Worm (Caenorhabditis elegans) whole organism, L1 larva: Measurements from ENCODE around the gene vrk-1.

Experiments
- C16A3.4 ChIP-seq: fragments of 150-350 bp; optimal IDR thresholded peaks from 2 replicates; lab custom pipeline; 2014; ENCODE audit warnings: missing biosample characterization, missing genetic modification characterization
- C34B4.2 ChIP-seq: sonication (generic microtip); optimal IDR thresholded peaks from 2 replicates; lab custom pipeline; 2017; ENCODE audit warnings: mild to moderate bottlenecking, missing genetic modification characterization, missing compliant biosample characterization
- F16B12.6 ChIP-seq: fragments of 150-350 bp; optimal IDR thresholded peaks from 2 replicates; lab custom pipeline; 2014; ENCODE audit warnings: missing biosample characterization, missing genetic modification characterization
- aly-2 ChIP-seq: fragments of 150-350 bp; optimal IDR thresholded peaks from 2 replicates; lab custom pipeline; 2014; ENCODE audit warnings: missing biosample characterization, missing genetic modification characterization
- blmp-1 ChIP-seq: fragments of 150-350 bp; optimal IDR thresholded peaks from 2 replicates; lab custom pipeline; 2014; ENCODE audit warnings: missing biosample characterization, missing genetic modification characterization
- ceh-82 ChIP-seq, 3 experiments: fragments of 150-350 bp in 1 of 3; sonication (generic microtip) in 2 of 3; optimal IDR thresholded peaks; 2 replicates each; lab custom pipeline; 2014 to 2017; ENCODE audit warnings: missing biosample characterization in 3 of 3, missing genetic modification characterization in 3 of 3
- ceh-90 ChIP-seq: sonication (generic microtip); optimal IDR thresholded peaks from 2 replicates; lab custom pipeline; 2016; ENCODE audit warnings: missing genetic modification characterization, missing compliant biosample characterization
- dpl-1 ChIP-seq, 3 experiments: fragments of 150-350 bp in 2 of 3; sonication (generic microtip) in 1 of 3; optimal IDR thresholded peaks; 2 replicates each; lab custom pipeline; 2014 to 2017; ENCODE audit warnings: missing biosample characterization in 3 of 3, missing genetic modification characterization in 3 of 3, missing genetic modification reagents in 3 of 3
- dsc-1 ChIP-seq: sonication (generic microtip); optimal IDR thresholded peaks from 2 replicates; lab custom pipeline; 2016; ENCODE audit warnings: mild to moderate bottlenecking, missing genetic modification characterization, missing compliant biosample characterization
- efl-1 ChIP-seq, 4 experiments: fragments of 150-350 bp; optimal IDR thresholded peaks in 3 of 4; peaks in 1 of 4; 1 replicate in 1 of 4; 2 replicates in 3 of 4; lab custom pipeline; 2014; ENCODE audit warnings: missing biosample characterization in 2 of 4, missing genetic modification characterization in 2 of 4, missing genetic modification reagents in 2 of 4
- efl-3 ChIP-seq: fragments of 200-800 bp; sonication (Bioruptor generic); optimal IDR thresholded peaks from 2 replicates; lab custom pipeline; 2018; ENCODE audit warnings: mild to moderate bottlenecking, missing genetic modification characterization, missing compliant biosample characterization
- elt-2 ChIP-seq: sonication (generic microtip); optimal IDR thresholded peaks from 2 replicates; lab custom pipeline; 2016; ENCODE audit warnings: missing genetic modification characterization, mild to moderate bottlenecking, inconsistent platforms, missing compliant biosample characterization, missing genetic modification reagents
- fkh-10 ChIP-seq: sonication (generic microtip); optimal IDR thresholded peaks from 2 replicates; lab custom pipeline; 2017; ENCODE audit warnings: missing biosample characterization, missing genetic modification reagents, missing genetic modification characterization
- fkh-4 ChIP-seq: sonication (generic microtip); optimal IDR thresholded peaks from 2 replicates; lab custom pipeline; 2016; ENCODE audit warnings: missing compliant biosample characterization, missing genetic modification characterization, borderline replicate concordance
- fkh-8 ChIP-seq: sonication (generic microtip); optimal IDR thresholded peaks from 2 replicates; lab custom pipeline; 2016; ENCODE audit warnings: mild to moderate bottlenecking, missing genetic modification characterization, missing compliant biosample characterization
- grh-1 ChIP-seq: fragments of 200-800 bp; sonication (Bioruptor generic); IDR thresholded peaks from 2 replicates; pipeline ENCODE4 v1.3.6; 2022; ENCODE audit warnings: missing genetic modification reagents, missing genetic modification characterization, missing compliant biosample characterization
- hlh-4 ChIP-seq: sonication (generic microtip); optimal IDR thresholded peaks from 2 replicates; lab custom pipeline; 2016; ENCODE audit warnings: mild to moderate bottlenecking, missing genetic modification characterization, missing compliant biosample characterization
- hpl-2 ChIP-seq: fragments of 150-350 bp; optimal IDR thresholded peaks from 2 replicates; lab custom pipeline; 2014; ENCODE audit warnings: missing biosample characterization, missing genetic modification reagents, missing genetic modification characterization
- jun-1 ChIP-seq: fragments of 150-350 bp; optimal IDR thresholded peaks from 2 replicates; lab custom pipeline; 2014; ENCODE audit warnings: missing biosample characterization, missing genetic modification reagents, missing genetic modification characterization
- lin-13 ChIP-seq: fragments of 150-350 bp; optimal IDR thresholded peaks from 2 replicates; lab custom pipeline; 2014; ENCODE audit warnings: missing biosample characterization, missing genetic modification reagents, missing genetic modification characterization
- lin-14 ChIP-seq: fragments of 200-800 bp; sonication (Bioruptor generic); optimal IDR thresholded peaks from 2 replicates; lab custom pipeline; 2018; ENCODE audit warnings: mild to moderate bottlenecking, missing genetic modification characterization, moderate library complexity, missing compliant biosample characterization
- lin-15B ChIP-seq: fragments of 150-350 bp; sonication (generic microtip); optimal IDR thresholded peaks from 3 replicates; lab custom pipeline; 2014; ENCODE audit warnings: missing biosample characterization, missing genetic modification characterization
- lin-35 ChIP-seq, 2 experiments: fragments of 150-350 bp; optimal IDR thresholded peaks; 2 replicates each; lab custom pipeline; 2014; ENCODE audit warnings: missing biosample characterization in 2 of 2, missing genetic modification characterization in 2 of 2, missing genetic modification reagents in 2 of 2
- lin-39 ChIP-seq: fragments of 150-350 bp; optimal IDR thresholded peaks from 2 replicates; lab custom pipeline; 2014; ENCODE audit warnings: missing biosample characterization, missing genetic modification reagents, missing genetic modification characterization
- lsy-2 ChIP-seq, 2 experiments: fragments of 150-350 bp; optimal IDR thresholded peaks; 2 replicates each; lab custom pipeline; 2014; ENCODE audit warnings: missing biosample characterization in 2 of 2, missing genetic modification characterization in 2 of 2
- mdl-1 ChIP-seq, 2 experiments: fragments of 150-350 bp; optimal IDR thresholded peaks; 2 replicates each; lab custom pipeline; 2014 to 2017; ENCODE audit warnings: missing biosample characterization in 2 of 2, missing genetic modification characterization in 2 of 2, inconsistent platforms in 1 of 2
- mef-2 ChIP-seq: fragments of 150-350 bp; optimal IDR thresholded peaks from 2 replicates; lab custom pipeline; 2014; ENCODE audit warnings: missing biosample characterization, missing genetic modification characterization
- mep-1 ChIP-seq: fragments of 150-350 bp; optimal IDR thresholded peaks from 2 replicates; lab custom pipeline; 2014; ENCODE audit warnings: missing biosample characterization, missing genetic modification characterization
- nhr-20 ChIP-seq: sonication (generic microtip); optimal IDR thresholded peaks from 2 replicates; lab custom pipeline; 2016; ENCODE audit warnings: mild to moderate bottlenecking, missing genetic modification characterization, missing compliant biosample characterization
- nhr-28 ChIP-seq: fragments of 150-350 bp; optimal IDR thresholded peaks from 2 replicates; lab custom pipeline; 2014; ENCODE audit warnings: missing biosample characterization, missing genetic modification characterization
- nhr-71 ChIP-seq: sonication (generic microtip); optimal IDR thresholded peaks from 2 replicates; lab custom pipeline; 2016; ENCODE audit warnings: mild to moderate bottlenecking, missing genetic modification characterization, moderate library complexity, missing compliant biosample characterization
- nhr-76 ChIP-seq: sonication (generic microtip); optimal IDR thresholded peaks from 2 replicates; lab custom pipeline; 2017; ENCODE audit warnings: missing biosample characterization, missing genetic modification characterization
- nhr-77 ChIP-seq: fragments of 150-350 bp; optimal IDR thresholded peaks from 2 replicates; lab custom pipeline; 2014; ENCODE audit warnings: missing biosample characterization, missing genetic modification characterization
- nhr-85 ChIP-seq: sonication (generic microtip); peaks from one replicate; lab custom pipeline; 2016; ENCODE audit warnings: missing genetic modification characterization, inconsistent platforms, missing compliant biosample characterization
- nhr-90 ChIP-seq: sonication (generic microtip); optimal IDR thresholded peaks from 2 replicates; lab custom pipeline; 2016; ENCODE audit warnings: mild to moderate bottlenecking, missing genetic modification characterization, missing compliant biosample characterization; ENCODE audit not compliant: poor library complexity
- pag-3 ChIP-seq: sonication (generic microtip); optimal IDR thresholded peaks from 2 replicates; lab custom pipeline; 2017; ENCODE audit warnings: missing genetic modification characterization, mild to moderate bottlenecking, missing compliant biosample characterization, antibody characterized with exemption, borderline replicate concordance; ENCODE audit not compliant: insufficient read depth
- pqm-1 ChIP-seq: sonication (generic microtip); optimal IDR thresholded peaks from 3 replicates; lab custom pipeline; 2017; ENCODE audit warnings: missing biosample characterization, missing genetic modification characterization
- skn-1 ChIP-seq: fragments of 150-350 bp; optimal IDR thresholded peaks from 2 replicates; lab custom pipeline; 2014; ENCODE audit warnings: missing biosample characterization, missing genetic modification characterization
- snu-23 ChIP-seq: sonication (generic microtip); optimal IDR thresholded peaks from 2 replicates; lab custom pipeline; 2016; ENCODE audit warnings: missing genetic modification characterization, missing compliant biosample characterization
- sptf-1 ChIP-seq: fragments of 150-350 bp; optimal IDR thresholded peaks from 2 replicates; lab custom pipeline; 2014; ENCODE audit warnings: missing biosample characterization, missing genetic modification characterization
- tlp-1 ChIP-seq: fragments of 150-350 bp; optimal IDR thresholded peaks from 2 replicates; lab custom pipeline; 2014; ENCODE audit warnings: missing biosample characterization, missing genetic modification characterization
- unc-130 ChIP-seq: fragments of 150-350 bp; optimal IDR thresholded peaks from 2 replicates; lab custom pipeline; 2017; ENCODE audit warnings: missing biosample characterization, missing genetic modification characterization, inconsistent platforms
- unc-62 ChIP-seq: fragments of 150-350 bp; optimal IDR thresholded peaks from 2 replicates; lab custom pipeline; 2014; ENCODE audit warnings: missing biosample characterization, missing genetic modification reagents, missing genetic modification characterization
- unc-86 ChIP-seq: sonication (generic microtip); optimal IDR thresholded peaks from 2 replicates; lab custom pipeline; 2016; ENCODE audit warnings: missing genetic modification characterization, missing compliant biosample characterization
- vab-15 ChIP-seq: sonication (generic microtip); optimal IDR thresholded peaks from 2 replicates; lab custom pipeline; 2017; ENCODE audit warnings: missing genotype, mild to moderate bottlenecking, missing genetic modification characterization, missing compliant biosample characterization

vrk-1 gene

DNA sequence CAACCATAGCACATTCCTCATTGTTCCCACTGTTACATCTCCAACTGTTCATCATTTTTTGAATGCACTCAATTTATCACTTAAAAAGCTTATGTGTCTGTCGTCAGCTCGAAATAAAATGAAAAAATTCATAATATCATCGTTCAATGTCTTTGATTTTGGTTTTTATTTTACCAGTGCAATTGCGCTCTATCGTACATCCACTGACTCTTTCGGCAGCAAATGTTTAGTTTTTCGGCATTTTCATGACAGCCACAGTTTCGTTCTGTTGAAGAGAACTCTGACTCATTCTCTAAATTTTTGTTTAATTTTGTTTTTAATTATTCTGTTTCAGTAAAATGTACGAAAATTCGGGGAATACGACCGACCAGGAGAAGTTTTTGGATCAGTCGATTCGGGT is 14.3 kb upstream of the vrk-1 start, which contains the start of gene vps-35:
TSS of gene vps-35 (plus strand) at position 335 of the 400 bp plus-strand sequence.
- peak; percentile 70 for TF ChIP-seq nhr-85 (tag; lab: Kevin White, UChicago)
- peak; percentile 32 for TF ChIP-seq skn-1
- TF ChIP-seq efl-3 (GFP tag; lab: Kevin White, UChicago) = no peak
- no peak for TF ChIP-seq unc-62 (GFP tag; lab: Kevin White, UChicago)
- TF ChIP-seq fkh-4 (tag; lab: Kevin White, UChicago) = no peak
- no peak for TF ChIP-seq grh-1 (GFP tag; lab: Robert Waterston, UW)
- TF ChIP-seq lin-35 (GFP tag; optimal IDR thresholded peaks at IDR 0.05; lab: Kevin White, UChicago) = peak; percentile 31 to 70
- peak; percentile 26 for TF ChIP-seq snu-23 (GFP tag; lab: Kevin White, UChicago)
- TF ChIP-seq aly-2 (tag; lab: Kevin White, UChicago) = no peak
- TF ChIP-seq blmp-1 (tag; lab: Kevin White, UChicago) = peak; percentile 64
- peak; percentile 24 for TF ChIP-seq mep-1
- TF ChIP-seq dpl-1 (GFP tag; optimal IDR thresholded peaks at IDR 0.05; lab: Kevin White, UChicago) = peak in 2 of 3 experiments; percentile 49 to 58
- TF ChIP-seq nhr-20 (tag; lab: Kevin White, UChicago) = peak; percentile 32
- peak; percentile 19 to 62 for TF ChIP-seq lsy-2 (tag; optimal IDR thresholded peaks at IDR 0.05; lab: Kevin White, UChicago)
- peak; percentile 4 for TF ChIP-seq lin-15B
- no peak for TF ChIP-seq nhr-28 (tag; lab: Kevin White, UChicago)
- TF ChIP-seq pag-3 = peak; percentile 40
- TF ChIP-seq nhr-71 (tag; lab: Kevin White, UChicago) = peak; percentile 9
- no peak for TF ChIP-seq dsc-1
- peak; percentile 45 to 49 for TF ChIP-seq efl-1 (optimal IDR thresholded peaks at IDR 0.05; lab: Kevin White, UChicago)
- peak; percentile 40 to 91 for TF ChIP-seq efl-1 (GFP tag; optimal IDR thresholded peaks at IDR 0.05 in 1 of 2; lab: Kevin White, UChicago)
- TF ChIP-seq mef-2 = no peak
- peak; percentile 47 for TF ChIP-seq C16A3.4 (tag; lab: Kevin White, UChicago)

DNA sequence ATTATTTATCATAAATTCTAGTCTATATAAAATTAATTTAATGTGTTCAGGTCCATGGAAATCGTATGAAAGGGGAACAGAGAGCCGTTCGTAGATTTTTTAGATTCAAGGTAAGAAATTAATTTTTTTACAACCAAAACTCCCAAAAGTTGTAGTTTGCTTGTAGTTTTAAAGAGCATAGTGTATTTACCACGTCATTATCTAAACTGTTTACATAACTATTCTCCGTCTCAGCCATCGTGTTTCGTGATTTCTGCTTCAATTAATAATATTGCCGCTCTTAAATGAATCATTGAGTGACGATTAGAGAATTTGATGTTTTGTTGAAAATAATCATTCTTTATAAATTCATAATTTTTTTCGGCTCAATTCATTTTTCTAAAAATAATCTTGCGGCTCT is 10.5 kb upstream of the vrk-1 start, which contains the start of gene cgt-3:
TSS of gene cgt-3 (plus strand) at position 51 of the 400 bp plus-strand sequence.
- TF ChIP-seq fkh-10 (GFP tag; lab: Kevin White, UChicago) = no peak
- peak; percentile 4 for TF ChIP-seq nhr-20 (tag; lab: Kevin White, UChicago)
- no peak for TF ChIP-seq nhr-71 (tag; lab: Kevin White, UChicago)
- TF ChIP-seq nhr-76 (tag; lab: Kevin White, UChicago) = no peak
- TF ChIP-seq C34B4.2 (tag; lab: Kevin White, UChicago) = no peak
- TF ChIP-seq, all 84 proteins: peak for 1

DNA sequence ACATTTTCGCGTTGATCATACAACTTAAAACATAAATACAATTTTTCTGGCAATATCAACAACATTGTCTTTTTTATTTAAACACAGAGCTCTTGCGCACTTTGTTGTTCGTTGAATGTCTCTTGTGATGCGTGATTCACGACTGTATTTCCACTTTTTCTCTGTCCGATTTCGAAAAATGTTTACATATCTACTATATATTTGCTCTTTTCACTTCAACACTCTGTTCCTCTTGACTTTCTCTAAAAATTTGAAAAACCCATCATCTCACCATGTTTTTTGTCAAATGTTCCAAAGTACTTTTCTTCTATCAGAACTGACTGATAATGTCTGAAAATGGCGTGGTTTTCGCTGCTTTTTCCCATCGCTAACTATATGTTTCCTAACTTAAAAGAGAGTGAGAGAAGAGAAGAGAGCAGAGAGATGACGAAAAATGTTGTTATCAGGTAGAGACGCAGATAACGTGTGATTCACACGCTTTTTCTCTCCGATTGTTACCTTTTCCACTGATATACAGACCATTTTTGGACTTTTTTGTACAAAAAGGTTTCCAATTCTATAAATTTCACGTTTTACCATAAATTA is 9.7 kb upstream of the vrk-1 start:
- no peak for TF ChIP-seq nhr-71 (tag; lab: Kevin White, UChicago)
- no peak for TF ChIP-seq ceh-82 (tag; optimal IDR thresholded peaks at IDR 0.05; lab: Kevin White, UChicago)
- no peak for TF ChIP-seq ceh-90
- TF ChIP-seq lin-39 (tag; lab: Kevin White, UChicago) = no peak
- no peak for TF ChIP-seq fkh-8 (tag; lab: Kevin White, UChicago)
- TF ChIP-seq hpl-2 (GFP tag; lab: Kevin White, UChicago) = peak; percentile 8
- TF ChIP-seq elt-2 = peak; percentile 71
- TF ChIP-seq mep-1 = peak; percentile 11
- no peak for TF ChIP-seq unc-62 (GFP tag; lab: Kevin White, UChicago)
- no peak for TF ChIP-seq nhr-90 (tag; lab: Kevin White, UChicago)
- TF ChIP-seq dpl-1 (GFP tag; optimal IDR thresholded peaks at IDR 0.05; lab: Kevin White, UChicago) = no peak
- TF ChIP-seq lin-13 (GFP tag; lab: Kevin White, UChicago) = no peak
- peak in 1 of 2 experiments; percentile 19 for TF ChIP-seq lsy-2 (tag; optimal IDR thresholded peaks at IDR 0.05; lab: Kevin White, UChicago)
- no peak for TF ChIP-seq unc-130 (tag; lab: Kevin White, UChicago)
- peak; percentile 54 for TF ChIP-seq nhr-77 (tag; lab: Kevin White, UChicago)
- peak; percentile 19 for TF ChIP-seq lin-14 (GFP tag; lab: Kevin White, UChicago)
- no peak for TF ChIP-seq mdl-1 (tag; optimal IDR thresholded peaks at IDR 0.05; lab: Kevin White, UChicago)
- TF ChIP-seq lin-15B = no peak
- no peak for TF ChIP-seq efl-1 (optimal IDR thresholded peaks at IDR 0.05; lab: Kevin White, UChicago)
- no peak for TF ChIP-seq efl-1 (GFP tag; optimal IDR thresholded peaks at IDR 0.05 in 1 of 2; lab: Kevin White, UChicago)
- no peak for TF ChIP-seq tlp-1 (tag; lab: Kevin White, UChicago)
- no peak for TF ChIP-seq fkh-4 (tag; lab: Kevin White, UChicago)
- no peak for TF ChIP-seq vab-15
- TF ChIP-seq nhr-20 (tag; lab: Kevin White, UChicago) = no peak
- TF ChIP-seq pqm-1 (tag; lab: Kevin White, UChicago) = peak; percentile 91
- TF ChIP-seq sptf-1 (tag; lab: Kevin White, UChicago) = no peak
- no peak for TF ChIP-seq blmp-1 (tag; lab: Kevin White, UChicago)
- no peak for TF ChIP-seq F16B12.6 (tag; lab: Kevin White, UChicago)
- no peak for TF ChIP-seq nhr-28 (tag; lab: Kevin White, UChicago)
- TF ChIP-seq nhr-76 (tag; lab: Kevin White, UChicago) = no peak
- TF ChIP-seq jun-1 (tag; lab: Kevin White, UChicago) = peak; percentile 7
- no peak for TF ChIP-seq unc-86 (tag; lab: Kevin White, UChicago)
- TF ChIP-seq hlh-4 (tag; lab: Kevin White, UChicago) = no peak
- peak in 1 of 2 experiments; percentile 36 for TF ChIP-seq lin-35 (GFP tag; optimal IDR thresholded peaks at IDR 0.05; lab: Kevin White, UChicago)
